Fruit fly (Drosophila melanogaster): ENCODE results near the gene Or85c.

Gene Or85c

DNA sequence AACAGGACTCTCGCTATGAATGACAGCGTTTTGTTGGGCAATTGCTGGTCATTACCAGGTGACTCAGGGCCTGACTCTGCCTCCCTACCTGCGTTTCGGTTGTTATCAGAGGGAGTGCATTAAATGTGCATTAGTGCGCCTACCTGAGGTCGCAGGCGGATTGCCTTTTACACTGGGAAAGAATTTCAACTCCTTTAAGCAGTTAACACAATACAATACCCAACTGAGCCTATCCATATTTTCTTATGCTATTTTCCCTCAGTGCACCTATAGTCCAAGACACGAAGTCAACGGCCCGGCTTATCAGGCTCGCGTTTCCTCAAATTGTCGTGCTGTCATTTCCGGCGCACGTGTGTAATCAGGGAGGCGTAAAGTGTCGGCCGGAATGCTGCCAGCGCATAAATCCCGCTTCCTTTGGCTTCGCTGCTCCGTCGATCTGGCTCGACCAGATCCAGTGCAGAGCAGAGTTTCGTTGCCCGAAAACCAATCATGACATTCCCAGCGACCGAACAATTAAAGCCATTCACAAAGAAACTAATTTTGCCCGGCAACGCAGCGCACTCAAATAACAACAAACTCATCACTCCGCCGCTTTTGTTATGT, 44.9 kb downstream of the Or85c start:
- TF ChIP-seq sv (GFP tag; optimal IDR thresholded peaks at IDR 0.05) (no peak), foxo (GFP tag; optimal IDR thresholded peaks at IDR 0.05) (no peak), brk (GFP tag; optimal IDR thresholded peaks at IDR 0.05) (no peak), Mio (GFP tag; optimal IDR thresholded peaks at IDR 0.05) (no peak), Hr78 (GFP tag; optimal IDR thresholded peaks at IDR 0.05) (no peak), br (GFP tag; optimal IDR thresholded peaks at IDR 0.05) (no peak), dl (GFP tag; optimal IDR thresholded peaks at IDR 0.05; ENCODE audit: insufficient read depth in 1 of 2, partially characterized antibody in 2 of 2) (no peak), pan (optimal IDR thresholded peaks at IDR 0.05) (no peak), Dif (GFP tag; optimal IDR thresholded peaks at IDR 0.05; ENCODE audit: partially characterized antibody) (no peak)

DNA sequence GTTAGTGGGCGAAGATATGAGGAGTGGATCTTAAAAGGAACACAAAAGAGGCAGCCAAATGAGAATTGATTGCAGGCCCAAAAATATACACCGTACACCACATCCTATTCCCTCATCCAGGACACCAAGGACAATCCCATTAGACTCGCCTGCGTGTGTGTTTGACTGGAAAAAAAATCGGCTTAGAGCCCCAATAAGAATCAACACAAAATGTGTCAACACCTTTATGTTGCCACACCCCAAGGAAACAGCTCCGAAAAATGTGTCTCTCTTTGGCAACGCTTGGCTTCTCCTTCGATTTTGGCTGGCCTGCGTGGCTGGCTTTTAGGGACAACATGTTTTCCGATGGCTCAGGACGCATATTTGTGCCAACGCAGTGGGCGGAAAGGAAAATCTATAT, 48.9 kb downstream of the Or85c start:
- TF ChIP-seq Myc (optimal IDR thresholded peaks at IDR 0.05) (no peak), pan (optimal IDR thresholded peaks at IDR 0.05) (no peak), N (GFP tag; optimal IDR thresholded peaks at IDR 0.05) (no peak), fru (GFP tag; optimal IDR thresholded peaks at IDR 0.05) (no peak)
